Worm (Caenorhabditis elegans) whole organism, mixed stage, embryonic: ENCODE data around the gene srx-63.

ENCODE experiments used
- M03D4.4 ChIP-seq: sonication (generic microtip); optimal IDR thresholded peaks from 2 replicates; lab custom pipeline; 2017; ENCODE audit warnings: mild to moderate bottlenecking, missing genetic modification characterization, missing compliant biosample characterization
- bed-3 ChIP-seq: fragments of 200-800 bp; sonication (Bioruptor generic); optimal IDR thresholded peaks from 3 replicates; lab custom pipeline; 2018; ENCODE audit warnings: mild to moderate bottlenecking, missing genetic modification characterization, moderate library complexity, missing compliant biosample characterization
- blmp-1 ChIP-seq: fragments of 150-350 bp; optimal IDR thresholded peaks from 2 replicates; lab custom pipeline; 2014; ENCODE audit warnings: missing biosample characterization, missing genetic modification characterization
- ceh-39 ChIP-seq: fragments of 150-350 bp; optimal IDR thresholded peaks from 2 replicates; lab custom pipeline; 2014; ENCODE audit warnings: missing biosample characterization, missing genetic modification characterization
- ceh-43 ChIP-seq: fragments of 200-800 bp; sonication (Bioruptor generic); optimal IDR thresholded peaks from 2 replicates; lab custom pipeline; 2018; ENCODE audit warnings: mild to moderate bottlenecking, missing genetic modification characterization, moderate library complexity, missing compliant biosample characterization
- ceh-83 ChIP-seq: fragments of 200-800 bp; sonication (Bioruptor generic); optimal IDR thresholded peaks from 2 replicates; lab custom pipeline; 2018; ENCODE audit warnings: mild to moderate bottlenecking, missing genetic modification characterization, missing compliant biosample characterization
- cnd-1 ChIP-seq: fragments of 200-800 bp; sonication (Bioruptor generic); optimal IDR thresholded peaks from 2 replicates; lab custom pipeline; 2018; ENCODE audit warnings: mild to moderate bottlenecking, missing genetic modification characterization, missing compliant biosample characterization
- drap-1 ChIP-seq: fragments of 200-800 bp; sonication (Bioruptor generic); optimal IDR thresholded peaks from 3 replicates; lab custom pipeline; 2018; ENCODE audit warnings: mild to moderate bottlenecking, missing genetic modification characterization, missing compliant biosample characterization
- elt-3 ChIP-seq: fragments of 150-350 bp; optimal IDR thresholded peaks from 2 replicates; lab custom pipeline; 2014; ENCODE audit warnings: missing biosample characterization, missing genetic modification characterization
- flh-1 ChIP-seq: fragments of 200-800 bp; sonication (Bioruptor generic); optimal IDR thresholded peaks from 2 replicates; lab custom pipeline; 2018; ENCODE audit warnings: mild to moderate bottlenecking, missing genetic modification characterization, moderate library complexity, missing compliant biosample characterization
- ham-2 ChIP-seq: fragments of 200-800 bp; sonication (Bioruptor generic); optimal IDR thresholded peaks from 2 replicates; lab custom pipeline; 2018; ENCODE audit warnings: mild to moderate bottlenecking, missing genetic modification characterization, missing compliant biosample characterization
- hlh-1 ChIP-seq: fragments of 150-350 bp; optimal IDR thresholded peaks from 2 replicates; lab custom pipeline; 2014; ENCODE audit warnings: missing biosample characterization, missing genetic modification reagents, missing genetic modification characterization
- lsy-2 ChIP-seq: fragments of 150-350 bp; optimal IDR thresholded peaks from 2 replicates; lab custom pipeline; 2014; ENCODE audit warnings: missing biosample characterization, missing genetic modification characterization
- mab-5 ChIP-seq: fragments of 150-350 bp; optimal IDR thresholded peaks from 2 replicates; lab custom pipeline; 2014; ENCODE audit warnings: missing biosample characterization, missing genetic modification characterization
- mls-2 ChIP-seq: sonication (generic microtip); optimal IDR thresholded peaks from 2 replicates; lab custom pipeline; 2016; ENCODE audit warnings: mild to moderate bottlenecking, missing genetic modification characterization, moderate library complexity, missing compliant biosample characterization
- nhr-12 ChIP-seq: fragments of 150-350 bp; optimal IDR thresholded peaks from 2 replicates; lab custom pipeline; 2014; ENCODE audit warnings: missing biosample characterization, missing genetic modification characterization
- nhr-2 ChIP-seq: fragments of 150-350 bp; optimal IDR thresholded peaks from 2 replicates; lab custom pipeline; 2014; ENCODE audit warnings: missing biosample characterization, missing genetic modification characterization
- nhr-28 ChIP-seq: fragments of 150-350 bp; optimal IDR thresholded peaks from 2 replicates; lab custom pipeline; 2014; ENCODE audit warnings: missing biosample characterization, missing genetic modification characterization
- pha-4 ChIP-seq: fragments of 150-350 bp; optimal IDR thresholded peaks from 2 replicates; lab custom pipeline; 2018; ENCODE audit warnings: missing biosample characterization, missing genetic modification reagents, missing genetic modification characterization
- sem-2 ChIP-seq: fragments of 200-800 bp; sonication (Bioruptor generic); optimal IDR thresholded peaks from 2 replicates; lab custom pipeline; 2018; ENCODE audit warnings: mild to moderate bottlenecking, missing genetic modification characterization, missing compliant biosample characterization
- sptf-1 ChIP-seq: sonication (generic microtip); optimal IDR thresholded peaks from 2 replicates; lab custom pipeline; 2017; ENCODE audit warnings: mild to moderate bottlenecking, missing genetic modification characterization, moderate library complexity, missing compliant biosample characterization
- tbx-8 ChIP-seq: fragments of 200-800 bp; sonication (Bioruptor generic); optimal IDR thresholded peaks from 2 replicates; lab custom pipeline; 2018; ENCODE audit warnings: mild to moderate bottlenecking, missing genetic modification characterization, moderate library complexity, missing compliant biosample characterization
- unc-39 ChIP-seq: fragments of 150-350 bp; optimal IDR thresholded peaks from 2 replicates; lab custom pipeline; 2014; ENCODE audit warnings: missing biosample characterization, missing genetic modification characterization
- unc-62 ChIP-seq: fragments of 150-350 bp; optimal IDR thresholded peaks from 2 replicates; lab custom pipeline; 2014; ENCODE audit warnings: missing biosample characterization, missing genetic modification reagents, missing genetic modification characterization
- zip-8 ChIP-seq: fragments of 150-350 bp; optimal IDR thresholded peaks from 2 replicates; lab custom pipeline; 2014; ENCODE audit warnings: missing biosample characterization, missing genetic modification characterization

srx-63 gene

ce11 chrV:3921635-3922034 lies 9.8 kb upstream of the srx-63 start, which contains the start of gene srx-65:
Gene srx-65, plus strand, starts transcription at chrV:3921935.
- TF ChIP-seq mls-2 (tag; lab: Kevin White, UChicago) (no peak), elt-3 (tag; lab: Kevin White, UChicago) (no peak), drap-1 (GFP tag; lab: Kevin White, UChicago) (no peak), lsy-2 (tag; lab: Kevin White, UChicago) (no peak), hlh-1 (tag; lab: Kevin White, UChicago) (no peak), M03D4.4 (tag; lab: Kevin White, UChicago) (no peak), sptf-1 (tag; lab: Kevin White, UChicago) (no peak), cnd-1 (tag; lab: Kevin White, UChicago) (no peak), pha-4 (tag; lab: Kevin White, UChicago) (no peak), tbx-8 (GFP tag; lab: Kevin White, UChicago) (no peak), zip-8 (tag; lab: Kevin White, UChicago) (no peak), ceh-39 (no peak)
- TF ChIP-seq, all 35 proteins: peak for 0

DNA sequence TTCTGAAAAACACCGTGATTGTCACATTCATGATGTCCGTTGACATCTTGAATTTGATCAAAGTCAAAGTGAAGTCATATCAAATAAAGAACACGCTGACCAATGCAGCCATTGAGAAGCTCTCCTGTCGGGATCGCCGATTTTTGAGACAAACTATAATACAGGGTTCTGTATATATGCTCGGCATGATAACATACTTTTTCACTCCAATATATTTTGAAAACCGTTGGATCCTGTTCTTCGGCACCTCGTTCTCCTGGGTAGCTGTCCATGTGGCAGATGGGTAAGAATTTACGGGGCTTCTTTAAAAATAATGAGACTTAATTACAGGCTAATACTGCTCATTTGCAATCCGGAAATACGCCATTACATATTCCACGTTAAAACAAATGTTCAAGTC lies 8.9 kb upstream of the srx-63 start:
- TF ChIP-seq ceh-43 (GFP tag; lab: Kevin White, UChicago) = no peak
- no peak for TF ChIP-seq lsy-2 (tag; lab: Kevin White, UChicago)
- no peak for TF ChIP-seq bed-3 (GFP tag; lab: Kevin White, UChicago)
- no peak for TF ChIP-seq ceh-83 (GFP tag; lab: Kevin White, UChicago)

- TF ChIP-seq unc-62 (GFP tag; lab: Kevin White, UChicago) = no peak
- no peak for TF ChIP-seq nhr-2 (tag; lab: Kevin White, UChicago)
- no peak for TF ChIP-seq pha-4 (tag; lab: Kevin White, UChicago)
- TF ChIP-seq ceh-39 = no peak
- no peak for TF ChIP-seq zip-8 (tag; lab: Kevin White, UChicago)
Observed at ce11 chrV:3927522-3927921, 3.9 kb upstream of the srx-63 start.

DNA sequence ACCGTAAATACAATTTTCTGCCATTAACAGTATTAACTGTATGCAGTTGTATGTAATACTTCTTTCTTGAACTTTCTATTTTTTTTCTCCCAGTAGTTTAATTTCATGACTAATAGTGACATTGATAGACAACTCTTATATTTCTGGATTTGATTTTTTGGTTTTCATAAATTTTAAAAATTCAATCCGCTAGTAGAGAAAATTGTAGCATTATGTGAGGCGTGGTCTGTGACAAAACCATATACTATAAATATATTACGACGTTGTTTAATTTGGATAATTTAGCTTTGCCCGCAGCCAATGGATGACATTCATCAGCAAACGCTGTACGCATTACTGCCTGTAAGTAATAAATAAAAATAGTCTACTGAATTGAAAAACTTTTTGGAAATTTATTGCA lies 2.3 kb upstream of the srx-63 start, which contains the start of gene srx-64:
TSS of gene srx-64 (plus strand) at position 301 of the 400 bp plus-strand sequence.
- TF ChIP-seq ham-2 = no peak
- TF ChIP-seq mab-5 = no peak
- no peak for TF ChIP-seq mls-2 (tag; lab: Kevin White, UChicago)
- no peak for TF ChIP-seq cnd-1 (tag; lab: Kevin White, UChicago)
- TF ChIP-seq ceh-43 (GFP tag; lab: Kevin White, UChicago) = no peak
- TF ChIP-seq bed-3 (GFP tag; lab: Kevin White, UChicago) = no peak
- no peak for TF ChIP-seq lsy-2 (tag; lab: Kevin White, UChicago)
- TF ChIP-seq nhr-2 (tag; lab: Kevin White, UChicago) = no peak
- no peak for TF ChIP-seq elt-3 (tag; lab: Kevin White, UChicago)

DNA sequence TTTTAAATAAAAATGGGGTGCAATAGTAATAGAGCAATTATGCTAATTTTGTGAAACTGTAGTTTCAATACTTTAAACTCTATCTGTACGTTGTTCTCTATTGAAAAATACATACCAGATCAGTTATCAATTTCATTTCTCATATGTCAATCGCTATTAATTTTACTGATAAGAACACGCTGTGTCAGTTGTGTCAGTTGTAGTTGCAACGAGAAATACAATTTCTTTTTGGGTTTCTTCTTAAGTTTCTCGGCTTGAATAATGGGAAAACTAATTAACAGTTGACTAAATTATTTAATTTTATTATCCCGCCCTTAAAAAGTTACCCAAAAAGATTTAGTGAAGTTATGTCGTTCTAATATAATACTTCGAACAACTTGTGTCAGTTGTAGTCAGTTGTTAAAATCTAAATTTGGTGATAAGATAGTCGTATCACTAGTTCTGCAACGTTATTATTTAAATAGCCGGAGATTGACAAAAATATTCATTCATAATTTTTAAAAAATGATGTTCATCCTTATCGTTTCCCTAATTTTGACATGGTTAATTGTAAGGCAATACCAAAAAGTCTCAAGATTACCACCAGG lies 4.6 kb downstream of the srx-63 start, which contains the start of gene cyp-35A5:
TSS of gene cyp-35A5 (plus strand) at position 435 of the 587 bp plus-strand sequence.
- no peak for TF ChIP-seq M03D4.4 (tag; lab: Kevin White, UChicago)
- TF ChIP-seq drap-1 (GFP tag; lab: Kevin White, UChicago) = no peak
- no peak for TF ChIP-seq tbx-8 (GFP tag; lab: Kevin White, UChicago)
- TF ChIP-seq nhr-28 (tag; lab: Kevin White, UChicago) = no peak
- TF ChIP-seq mls-2 (tag; lab: Kevin White, UChicago) = no peak
- TF ChIP-seq sem-2 (GFP tag; lab: Kevin White, UChicago) = no peak
- TF ChIP-seq cnd-1 (tag; lab: Kevin White, UChicago) = no peak
- TF ChIP-seq bed-3 (GFP tag; lab: Kevin White, UChicago) = no peak
- no peak for TF ChIP-seq pha-4 (tag; lab: Kevin White, UChicago)
- TF ChIP-seq flh-1 (GFP tag; lab: Kevin White, UChicago) = no peak
- no peak for TF ChIP-seq blmp-1 (tag; lab: Kevin White, UChicago)
- TF ChIP-seq nhr-12 (tag; lab: Kevin White, UChicago) = no peak

DNA sequence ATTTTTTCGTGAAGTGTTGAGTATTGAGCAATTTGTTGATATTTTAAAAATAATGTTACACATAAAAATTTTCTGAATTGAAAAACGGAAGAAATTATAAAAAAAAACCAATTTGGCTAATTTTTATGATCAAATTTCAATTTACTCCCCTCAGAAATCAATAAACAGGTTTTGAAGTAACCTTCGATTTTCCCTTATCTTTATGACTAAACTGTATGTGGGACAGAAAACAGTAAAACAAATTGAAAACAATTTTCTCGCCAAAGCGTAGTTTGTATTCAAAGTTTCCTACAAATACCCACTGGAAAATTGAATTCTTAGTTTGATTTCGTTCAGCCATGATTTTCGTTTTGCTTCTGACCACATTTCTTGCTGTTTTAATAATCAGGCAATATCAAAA lies 7.4 kb downstream of the srx-63 start, which contains the start of gene cyp-35B1:
TSS of gene cyp-35B1 (plus strand) at position 244 of the 400 bp plus-strand sequence.
- TF ChIP-seq unc-39 (tag; lab: Kevin White, UChicago) (no peak), tbx-8 (GFP tag; lab: Kevin White, UChicago) (no peak), blmp-1 (tag; lab: Kevin White, UChicago) (no peak), nhr-2 (tag; lab: Kevin White, UChicago) (no peak), sptf-1 (tag; lab: Kevin White, UChicago) (no peak)
